Fruit fly (Drosophila melanogaster) whole organism, embryonic: ENCODE measurements around the gene Mnn1.

Source experiments
- Atf-2 ChIP-seq: fragments of 200-800 bp; sonication (Bioruptor generic); optimal IDR thresholded peaks from 2 replicates; lab custom pipeline; 2016; ENCODE audit warnings: missing biosample characterization, missing genetic modification characterization
- B-H2 ChIP-seq: fragments of 200-800 bp; sonication (Bioruptor generic); optimal IDR thresholded peaks from 2 replicates; lab custom pipeline; 2018; ENCODE audit warnings: missing biosample characterization, mild to moderate bottlenecking, missing genetic modification characterization
- Blimp-1 ChIP-seq: fragments of 200-800 bp; sonication (Bioruptor generic); optimal IDR thresholded peaks from 3 replicates; lab custom pipeline; 2018; ENCODE audit warnings: missing biosample characterization, missing genetic modification characterization, mild to moderate bottlenecking, moderate library complexity, missing genetic modification reagents
- BtbVII ChIP-seq: fragments of 200-800 bp; sonication (Bioruptor generic); optimal IDR thresholded peaks from 3 replicates; lab custom pipeline; 2017; ENCODE audit warnings: missing biosample characterization, mild to moderate bottlenecking, missing genetic modification characterization
- Bteb2 ChIP-seq: fragments of 200-800 bp; sonication (Bioruptor generic); optimal IDR thresholded peaks from 2 replicates; lab custom pipeline; 2016; ENCODE audit warnings: missing biosample characterization, missing genetic modification characterization
- CG10209 ChIP-seq: fragments of 200-800 bp; sonication (Bioruptor generic); optimal IDR thresholded peaks from 3 replicates; lab custom pipeline; 2017; ENCODE audit warnings: missing biosample characterization, mild to moderate bottlenecking, missing genetic modification characterization, missing genetic modification reagents
- CG10565 ChIP-seq: fragments of 200-800 bp; sonication (Bioruptor generic); optimal IDR thresholded peaks from 3 replicates; lab custom pipeline; 2016; ENCODE audit warnings: missing biosample characterization, mild to moderate bottlenecking, missing genetic modification characterization
- CG1233 ChIP-seq: fragments of 200-800 bp; sonication (Bioruptor generic); optimal IDR thresholded peaks from 4 replicates; lab custom pipeline; 2018; ENCODE audit warnings: missing biosample characterization, mild to moderate bottlenecking, missing genetic modification characterization
- CG14860 ChIP-seq: fragments of 200-800 bp; sonication (Bioruptor generic); IDR thresholded peaks from 3 replicates; pipeline ENCODE4 v1.3.6; 2022; ENCODE audit warnings: missing biosample characterization, missing genetic modification characterization; ENCODE audit not compliant: partially characterized antibody
- CG17912 ChIP-seq: fragments of 200-800 bp; sonication (Bioruptor generic); optimal IDR thresholded peaks from 2 replicates; lab custom pipeline; 2018; ENCODE audit warnings: missing biosample characterization, mild to moderate bottlenecking, missing genetic modification characterization
- CG30431 ChIP-seq: fragments of 200-800 bp; sonication (Bioruptor generic); optimal IDR thresholded peaks from 2 replicates; lab custom pipeline; 2017; ENCODE audit warnings: missing biosample characterization, missing genetic modification characterization
- CG4424 ChIP-seq: fragments of 200-800 bp; sonication (Bioruptor generic); optimal IDR thresholded peaks from 3 replicates; lab custom pipeline; 2016; ENCODE audit warnings: missing biosample characterization, missing genetic modification characterization
- CG4707 ChIP-seq: fragments of 200-800 bp; sonication (Bioruptor generic); optimal IDR thresholded peaks from 2 replicates; lab custom pipeline; 2018; ENCODE audit warnings: missing biosample characterization, mild to moderate bottlenecking, missing genetic modification characterization, moderate library complexity
- CG5180 ChIP-seq: fragments of 200-800 bp; sonication (Bioruptor generic); optimal IDR thresholded peaks from 3 replicates; lab custom pipeline; 2017; ENCODE audit warnings: missing biosample characterization, missing genetic modification characterization, mild to moderate bottlenecking, moderate library complexity, missing genetic modification reagents
- CG6765 ChIP-seq: fragments of 200-800 bp; sonication (Bioruptor generic); optimal IDR thresholded peaks from 3 replicates; lab custom pipeline; 2017; ENCODE audit warnings: missing biosample characterization, mild to moderate bottlenecking, missing genetic modification characterization
- CG8944 ChIP-seq: fragments of 200-800 bp; sonication (Bioruptor generic); optimal IDR thresholded peaks from 3 replicates; lab custom pipeline; 2016; ENCODE audit warnings: missing biosample characterization, missing genetic modification characterization
- CrebB ChIP-seq: fragments of 200-800 bp; sonication (Bioruptor generic); optimal IDR thresholded peaks from 3 replicates; lab custom pipeline; 2018; ENCODE audit warnings: missing biosample characterization, mild to moderate bottlenecking, missing genetic modification characterization
- Dad ChIP-seq: fragments of 200-800 bp; sonication (Bioruptor generic); optimal IDR thresholded peaks from 3 replicates; lab custom pipeline; 2016; ENCODE audit warnings: missing biosample characterization, missing genetic modification characterization
- Fer2 ChIP-seq: fragments of 200-800 bp; sonication (Bioruptor generic); optimal IDR thresholded peaks from 2 replicates; lab custom pipeline; 2018; ENCODE audit warnings: missing biosample characterization, mild to moderate bottlenecking, missing genetic modification characterization, moderate library complexity
- Fer3 ChIP-seq: fragments of 200-800 bp; sonication (Bioruptor generic); optimal IDR thresholded peaks from 2 replicates; lab custom pipeline; 2018; ENCODE audit warnings: missing biosample characterization, mild to moderate bottlenecking, missing genetic modification characterization, moderate library complexity
- GATAe ChIP-seq: fragments of 200-800 bp; sonication (Bioruptor generic); conservative IDR thresholded peaks from 2 replicates; pipeline ENCODE4 v1.3.6; 2022; ENCODE audit warnings: missing biosample characterization, missing genetic modification characterization
- Lim3 ChIP-seq: fragments of 200-800 bp; sonication (Bioruptor generic); IDR thresholded peaks from 2 replicates; pipeline ENCODE4 v1.3.6; 2022; ENCODE audit warnings: missing biosample characterization, missing genetic modification characterization
- MTF-1 ChIP-seq: fragments of 200-800 bp; sonication (Bioruptor generic); optimal IDR thresholded peaks from 2 replicates; lab custom pipeline; 2018; ENCODE audit warnings: missing biosample characterization, mild to moderate bottlenecking, missing genetic modification characterization, borderline replicate concordance
- NC2β ChIP-seq: fragments of 200-800 bp; sonication (Bioruptor generic); optimal IDR thresholded peaks from 2 replicates; lab custom pipeline; 2016; ENCODE audit warnings: missing biosample characterization, missing genetic modification characterization
- Poxn ChIP-seq: fragments of 200-800 bp; sonication (Bioruptor generic); IDR thresholded peaks from 2 replicates; pipeline ENCODE4 v1.3.6; 2022; ENCODE audit warnings: missing biosample characterization, missing genetic modification characterization
- Rx ChIP-seq: fragments of 200-800 bp; sonication (Bioruptor generic); IDR thresholded peaks from 2 replicates; pipeline ENCODE4 v1.3.6; 2022; ENCODE audit warnings: missing biosample characterization, missing genetic modification characterization
- Sin3A ChIP-seq: fragments of >200 bp; optimal IDR thresholded peaks from 2 replicates; lab custom pipeline; 2018
- Ssrp ChIP-seq: fragments of 200-800 bp; sonication (Bioruptor generic); optimal IDR thresholded peaks from 2 replicates; lab custom pipeline; 2018; ENCODE audit warnings: missing biosample characterization, mild to moderate bottlenecking, missing genetic modification characterization, moderate library complexity
- TFAM ChIP-seq: fragments of 200-800 bp; sonication (Bioruptor generic); optimal IDR thresholded peaks from 2 replicates; lab custom pipeline; 2017; ENCODE audit warnings: missing biosample characterization, missing genetic modification characterization, inconsistent platforms
- Usf ChIP-seq: fragments of 200-800 bp; sonication (Bioruptor generic); optimal IDR thresholded peaks from 2 replicates; lab custom pipeline; 2017; ENCODE audit warnings: missing genotype, missing biosample characterization, missing genetic modification characterization
- Xbp1 ChIP-seq: fragments of 200-800 bp; sonication (Bioruptor generic); optimal IDR thresholded peaks from 3 replicates; lab custom pipeline; 2016; ENCODE audit warnings: missing biosample characterization, mild to moderate bottlenecking, missing genetic modification characterization
- chif ChIP-seq, 2 experiments: fragments of 200-800 bp; sonication (Bioruptor generic); optimal IDR thresholded peaks; 3 replicates each; lab custom pipeline; 2016; ENCODE audit warnings: missing biosample characterization in 2 of 2, missing genetic modification characterization in 2 of 2
- chn ChIP-seq: fragments of 200-800 bp; sonication (Bioruptor generic); optimal IDR thresholded peaks from 2 replicates; lab custom pipeline; 2016; ENCODE audit warnings: missing biosample characterization, missing genetic modification characterization
- ci ChIP-seq: fragments of 200-800 bp; sonication (Bioruptor generic); IDR thresholded peaks from 3 replicates; pipeline ENCODE4 v1.3.6; 2022; ENCODE audit warnings: missing biosample characterization, missing genetic modification characterization
- corto ChIP-seq: fragments of 200-800 bp; sonication (Bioruptor generic); optimal IDR thresholded peaks from 2 replicates; lab custom pipeline; 2016; ENCODE audit warnings: missing biosample characterization, mild to moderate bottlenecking, missing genetic modification characterization, moderate library complexity
- da ChIP-seq: fragments of 200-800 bp; sonication (Bioruptor generic); optimal IDR thresholded peaks from 2 replicates; lab custom pipeline; 2016; ENCODE audit warnings: missing biosample characterization, missing genetic modification characterization
- disco-r ChIP-seq: fragments of 200-800 bp; sonication (Bioruptor generic); optimal IDR thresholded peaks from 2 replicates; lab custom pipeline; 2016; ENCODE audit warnings: missing biosample characterization, missing genetic modification characterization
- exex ChIP-seq: fragments of 200-800 bp; sonication (Bioruptor generic); optimal IDR thresholded peaks from 4 replicates; lab custom pipeline; 2018; ENCODE audit warnings: missing biosample characterization, mild to moderate bottlenecking, missing genetic modification characterization, moderate library complexity
- fd96Cb ChIP-seq: fragments of 200-800 bp; sonication (Bioruptor generic); optimal IDR thresholded peaks from 2 replicates; lab custom pipeline; 2018; ENCODE audit warnings: missing biosample characterization, mild to moderate bottlenecking, missing genetic modification characterization, moderate library complexity
- gcm ChIP-seq: fragments of 200-800 bp; sonication (Bioruptor generic); optimal IDR thresholded peaks from 2 replicates; lab custom pipeline; 2019; ENCODE audit warnings: missing biosample characterization, mild to moderate bottlenecking, missing genetic modification characterization, moderate library complexity
- gsb ChIP-seq: fragments of 200-800 bp; sonication (Bioruptor generic); IDR thresholded peaks from 2 replicates; pipeline ENCODE4 v1.3.6; 2022; ENCODE audit warnings: missing biosample characterization, missing genetic modification characterization
- kah ChIP-seq: fragments of 200-800 bp; sonication (Bioruptor generic); optimal IDR thresholded peaks from 2 replicates; lab custom pipeline; 2018; ENCODE audit warnings: missing biosample characterization, mild to moderate bottlenecking, missing genetic modification characterization
- pfk ChIP-seq: fragments of 200-800 bp; sonication (Bioruptor generic); optimal IDR thresholded peaks from 2 replicates; lab custom pipeline; 2018; ENCODE audit warnings: missing biosample characterization, mild to moderate bottlenecking, missing genetic modification characterization, moderate library complexity
- phol ChIP-seq: fragments of 200-800 bp; sonication (Bioruptor generic); optimal IDR thresholded peaks from 3 replicates; lab custom pipeline; 2018; ENCODE audit warnings: missing biosample characterization, mild to moderate bottlenecking, missing genetic modification characterization, moderate library complexity
- schlank ChIP-seq: fragments of 200-800 bp; sonication (Bioruptor generic); optimal IDR thresholded peaks from 2 replicates; lab custom pipeline; 2018; ENCODE audit warnings: missing biosample characterization, mild to moderate bottlenecking, missing genetic modification characterization
- sima ChIP-seq: fragments of 200-800 bp; sonication (Bioruptor generic); optimal IDR thresholded peaks from 2 replicates; lab custom pipeline; 2016; ENCODE audit warnings: missing biosample characterization, missing genetic modification characterization
- slou ChIP-seq: fragments of 200-800 bp; sonication (Bioruptor generic); optimal IDR thresholded peaks from 3 replicates; lab custom pipeline; 2016; ENCODE audit warnings: missing biosample characterization, missing genetic modification characterization
- sqz ChIP-seq: fragments of 200-800 bp; sonication (Bioruptor generic); optimal IDR thresholded peaks from 3 replicates; lab custom pipeline; 2018; ENCODE audit warnings: missing biosample characterization, mild to moderate bottlenecking, missing genetic modification characterization
- toy ChIP-seq: fragments of 200-800 bp; sonication (Bioruptor generic); IDR thresholded peaks from 2 replicates; pipeline ENCODE4 v1.3.6; 2022; ENCODE audit warnings: missing biosample characterization, missing genetic modification characterization
- zfh1 ChIP-seq: fragments of 200-800 bp; sonication (Bioruptor generic); IDR thresholded peaks from 3 replicates; pipeline ENCODE4 v1.3.6; 2022; ENCODE audit warnings: missing biosample characterization, missing genetic modification characterization

Gene Mnn1

DNA sequence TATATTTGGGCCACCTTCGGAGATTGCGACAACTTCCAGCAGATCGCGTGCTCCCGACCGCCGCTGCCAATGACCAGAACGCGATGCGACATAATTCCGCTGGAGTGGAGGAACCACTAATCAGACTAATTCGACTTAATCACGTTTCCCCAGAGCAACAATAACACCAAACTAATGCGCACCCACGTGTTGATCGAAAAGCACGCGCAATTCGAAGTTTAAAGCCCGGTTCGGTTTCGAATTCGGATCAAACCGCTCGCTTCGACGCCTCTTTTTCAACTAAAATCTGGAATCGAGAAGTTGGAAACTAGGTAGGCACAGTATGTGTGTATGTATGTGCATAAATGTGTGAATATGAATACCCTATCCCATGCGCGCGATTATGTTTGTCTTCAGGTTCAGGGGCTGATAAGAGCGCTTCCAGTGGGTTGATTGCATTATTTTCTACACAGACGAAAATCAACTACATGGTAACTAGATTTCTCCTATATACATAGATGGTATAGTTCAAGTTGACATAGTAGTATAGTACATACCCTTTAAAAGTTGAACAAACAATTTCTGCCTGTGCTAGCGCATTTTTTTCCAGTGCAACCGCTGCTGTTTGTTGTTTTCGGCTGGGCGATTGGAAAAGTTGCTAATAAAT lies 32.4 kb upstream of the Mnn1 start, which contains the start of gene Gart (continued):
- TF ChIP-seq Xbp1 (GFP tag; lab: Kevin White, UChicago) (peak; percentile 69), fd96Cb (tag; lab: Kevin White, UChicago) (peak; percentile 22), toy (GFP tag; lab: Robert Waterston, UW) (no peak), gcm (peak; percentile 52), kah (no peak), Dad (GFP tag; lab: Kevin White, UChicago) (peak; percentile 43), zfh1 (peak; percentile 68; the same call in 2 of the 3 replicates), CG14860 (GFP tag; lab: Robert Waterston, UW) (no peak), pfk (GFP tag; lab: Kevin White, UChicago) (no peak), Sin3A (lab: Kevin White, UChicago) (no peak), NC2β (GFP tag; lab: Kevin White, UChicago) (peak; percentile 13), gsb (GFP tag; lab: Robert Waterston, UW) (no peak), CG6765 (GFP tag; lab: Kevin White, UChicago) (peak; percentile 19), Bteb2 (GFP tag; lab: Kevin White, UChicago) (peak; percentile 66), CG4424 (GFP tag; lab: Kevin White, UChicago) (no peak), MTF-1 (GFP tag; lab: Kevin White, UChicago) (no peak), Rx (no peak), CG8944 (GFP tag; lab: Kevin White, UChicago) (peak; percentile 74), CG4707 (GFP tag; lab: Kevin White, UChicago) (no peak), CG5180 (no peak), chif (GFP tag; optimal IDR thresholded peaks at IDR 0.05; lab: Kevin White, UChicago) (peak; percentile 53 to 56), Fer2 (tag; lab: Kevin White, UChicago) (no peak), B-H2 (GFP tag; lab: Kevin White, UChicago) (peak; percentile 44), CG17912 (GFP tag; lab: Kevin White, UChicago) (no peak), BtbVII (peak; percentile 14), corto (GFP tag; lab: Kevin White, UChicago) (peak; percentile 70), CG10565 (GFP tag; lab: Kevin White, UChicago) (no peak), Fer3 (peak; percentile 16), chn (GFP tag; lab: Kevin White, UChicago) (peak; percentile 55), CG1233 (no peak), phol (tag; lab: Kevin White, UChicago) (peak; percentile 1), slou (GFP tag; lab: Kevin White, UChicago) (peak; percentile 18), Poxn (GFP tag; lab: Robert Waterston, UW) (no peak), Blimp-1 (GFP tag; lab: Kevin White, UChicago) (no peak), sima (no peak), CrebB (tag; lab: Kevin White, UChicago) (peak; percentile 59), GATAe (GFP tag; lab: Robert Waterston, UW) (no peak), sqz (GFP tag; lab: Kevin White, UChicago) (no peak), exex (tag; lab: Kevin White, UChicago) (peak; percentile 32), CG10209 (peak; percentile 67), disco-r (peak; percentile 52), schlank (tag; lab: Kevin White, UChicago) (peak; percentile 50), da (GFP tag; lab: Kevin White, UChicago) (no peak), Ssrp (tag; lab: Kevin White, UChicago) (peak; percentile 36), Atf-2 (GFP tag; lab: Kevin White, UChicago) (peak; percentile 7), Lim3 (no peak), CG30431 (GFP tag; lab: Kevin White, UChicago) (peak; percentile 13), ci (peak; percentile 79), TFAM (GFP tag; lab: Kevin White, UChicago) (no peak), Usf (peak; percentile 4)
